Worm (Caenorhabditis elegans): ENCODE measurements around the gene T28A11.19.

The T28A11.19 gene

DNA sequence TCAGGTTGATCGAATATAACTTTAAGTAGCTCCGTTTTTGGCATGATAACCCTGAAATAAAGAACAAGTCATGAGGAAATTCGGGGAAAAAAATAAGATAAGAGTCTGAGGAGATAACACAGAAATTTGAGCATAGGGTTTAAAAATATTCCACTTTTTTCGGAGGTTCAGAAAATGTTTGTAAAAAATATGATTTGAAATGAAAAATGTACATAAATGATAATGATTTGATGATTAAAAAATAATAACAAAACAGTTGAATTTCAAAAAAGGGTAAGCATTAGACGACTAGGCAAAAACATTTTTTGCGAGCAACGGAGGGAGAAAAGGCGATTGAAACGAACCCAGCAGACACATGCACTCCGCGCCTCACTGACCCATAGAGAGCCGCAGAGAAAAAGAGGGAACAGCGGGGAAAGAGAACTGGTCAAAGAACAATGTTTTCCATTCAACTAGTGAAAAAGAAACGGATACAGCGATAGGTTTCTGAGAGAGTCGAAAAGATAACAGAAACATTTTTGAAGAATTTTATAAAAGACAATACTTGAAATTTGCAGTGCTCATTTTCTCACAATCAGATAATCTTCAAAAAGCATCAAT, 42.9 kb upstream of the T28A11.19 start, which contains the start of gene arrd-18:
arrd-18 (minus strand) TSS at position 51 of the 600 bp plus-strand sequence.
- TF ChIP-seq nfya-1 (tag; optimal IDR thresholded peaks at IDR 0.05; ENCODE audit: insufficient read depth) (peak; percentile 27), ceh-82 (tag; optimal IDR thresholded peaks at IDR 0.05) (no peak), hmg-11 (tag; optimal IDR thresholded peaks at IDR 0.05) (peak; percentile 50), snpc-4 (tag; optimal IDR thresholded peaks at IDR 0.05) (peak; percentile 14), elt-2 (tag; optimal IDR thresholded peaks at IDR 0.05) (peak; percentile 38)

ce11 chrV:3308169-3308568, 38.9 kb upstream of the T28A11.19 start, which contains the start of gene srbc-3:
srbc-3 (plus strand) TSS chrV:3308469.
- TF ChIP-seq nhr-11 (tag; optimal IDR thresholded peaks at IDR 0.05), result no peak
- no peak for TF ChIP-seq daf-12 (tag; optimal IDR thresholded peaks at IDR 0.05)
- TF ChIP-seq zag-1 (tag; optimal IDR thresholded peaks at IDR 0.05), result no peak
- TF ChIP-seq elt-3 (tag; optimal IDR thresholded peaks at IDR 0.05), result no peak
- no peak for TF ChIP-seq nhr-43 (tag; optimal IDR thresholded peaks at IDR 0.05; ENCODE audit: poor library complexity, severe bottlenecking)
- no peak for TF ChIP-seq lin-15B (tag; optimal IDR thresholded peaks at IDR 0.05)
- TF ChIP-seq ama-1 (optimal IDR thresholded peaks at IDR 0.05), result no peak

DNA sequence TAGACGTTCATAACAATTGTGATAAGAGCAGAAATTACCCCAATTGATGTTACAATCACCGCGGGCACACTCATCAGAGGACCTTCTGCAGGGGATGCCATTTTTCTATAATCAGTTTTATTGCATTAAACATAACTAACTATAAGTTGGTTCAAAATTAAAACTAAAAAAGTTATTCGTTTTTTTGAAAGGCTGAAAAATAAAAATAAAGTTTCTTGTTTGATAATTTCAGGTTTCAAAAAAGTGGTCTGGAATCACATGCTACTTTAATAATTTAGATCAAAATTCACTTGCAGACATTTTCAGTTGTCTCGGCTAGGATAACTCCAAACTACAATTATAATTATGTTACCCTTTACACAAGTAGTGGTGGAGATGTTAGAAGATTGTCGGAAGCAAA, 32.6 kb upstream of the T28A11.19 start, which contains the start of gene srbc-1:
srbc-1 (minus strand) TSS at position 101 of the 400 bp plus-strand sequence.
- TF ChIP-seq ama-1 (optimal IDR thresholded peaks at IDR 0.05), result no peak
- no peak for TF ChIP-seq lsy-12 (tag; optimal IDR thresholded peaks at IDR 0.05)
- TF ChIP-seq unc-39 (tag; optimal IDR thresholded peaks at IDR 0.05), result no peak
- no peak for TF ChIP-seq tbx-2 (tag; optimal IDR thresholded peaks at IDR 0.05)
- no peak for TF ChIP-seq mdl-1 (tag; optimal IDR thresholded peaks at IDR 0.05)
- no peak for TF ChIP-seq unc-62 (GFP tag; optimal IDR thresholded peaks at IDR 0.05)
- TF ChIP-seq ceh-82 (tag; optimal IDR thresholded peaks at IDR 0.05), result no peak
- no peak for TF ChIP-seq ceh-9 (tag; optimal IDR thresholded peaks at IDR 0.05)
- TF ChIP-seq egl-27 (tag; optimal IDR thresholded peaks at IDR 0.05), result no peak
- no peak for TF ChIP-seq lin-15B (tag; optimal IDR thresholded peaks at IDR 0.05)
- TF ChIP-seq zag-1 (tag; optimal IDR thresholded peaks at IDR 0.05), result no peak
- no peak for TF ChIP-seq skn-1 (tag; optimal IDR thresholded peaks at IDR 0.05)

DNA sequence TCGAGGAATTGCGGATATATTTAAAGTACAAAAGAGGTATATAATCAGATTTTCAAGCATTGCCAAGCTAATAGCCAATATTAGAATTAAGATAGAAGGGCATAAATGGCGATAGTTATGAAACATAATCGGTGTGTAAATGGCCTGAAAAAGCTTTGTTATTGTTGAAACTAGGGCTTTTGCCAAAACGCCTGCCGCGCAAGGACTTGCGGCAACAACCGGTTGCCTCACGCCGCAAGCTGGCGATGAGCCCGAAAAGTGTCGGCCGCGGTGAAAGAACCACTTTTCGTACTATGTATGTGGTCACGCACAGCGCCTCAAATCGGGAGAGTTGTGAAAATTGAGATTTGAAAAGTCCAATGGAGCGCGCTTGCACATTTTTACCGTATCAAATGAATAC, 30.1 kb upstream of the T28A11.19 start:
- TF ChIP-seq ceh-9 (tag; optimal IDR thresholded peaks at IDR 0.05) (no peak), jun-1 (tag; optimal IDR thresholded peaks at IDR 0.05) (no peak), ceh-28 (tag; optimal IDR thresholded peaks at IDR 0.05) (no peak), sea-2 (GFP tag; optimal IDR thresholded peaks at IDR 0.05) (no peak), ama-1 (optimal IDR thresholded peaks at IDR 0.05) (no peak), ceh-82 (tag; optimal IDR thresholded peaks at IDR 0.05) (no peak), eor-1 (tag; optimal IDR thresholded peaks at IDR 0.05) (no peak), fkh-2 (tag; optimal IDR thresholded peaks at IDR 0.05) (no peak), nhr-43 (tag; optimal IDR thresholded peaks at IDR 0.05; ENCODE audit: poor library complexity, severe bottlenecking) (no peak), ceh-16 (tag; optimal IDR thresholded peaks at IDR 0.05) (no peak)

ce11 chrV:3297764-3298163, 28.4 kb upstream of the T28A11.19 start, which contains the start of gene srx-122:
srx-122 (minus strand) TSS chrV:3297864.
- no peak for TF ChIP-seq ceh-16 (tag; optimal IDR thresholded peaks at IDR 0.05)
- no peak for TF ChIP-seq ceh-28 (tag; optimal IDR thresholded peaks at IDR 0.05)
- no peak for TF ChIP-seq ceh-82 (tag; optimal IDR thresholded peaks at IDR 0.05)
- TF ChIP-seq mdl-1 (tag; optimal IDR thresholded peaks at IDR 0.05), result no peak
- no peak for TF ChIP-seq pqm-1 (tag; optimal IDR thresholded peaks at IDR 0.05)
- TF ChIP-seq fkh-2 (tag; optimal IDR thresholded peaks at IDR 0.05), result no peak
- TF ChIP-seq eor-1 (tag; optimal IDR thresholded peaks at IDR 0.05), result no peak
- no peak for TF ChIP-seq snpc-4 (tag; optimal IDR thresholded peaks at IDR 0.05)
- TF ChIP-seq nhr-28 (tag; optimal IDR thresholded peaks at IDR 0.05), result no peak
- no peak for TF ChIP-seq fos-1 (tag; optimal IDR thresholded peaks at IDR 0.05)
- no peak for TF ChIP-seq ceh-9 (tag; optimal IDR thresholded peaks at IDR 0.05)
- no peak for TF ChIP-seq hmg-11 (tag; optimal IDR thresholded peaks at IDR 0.05)

DNA sequence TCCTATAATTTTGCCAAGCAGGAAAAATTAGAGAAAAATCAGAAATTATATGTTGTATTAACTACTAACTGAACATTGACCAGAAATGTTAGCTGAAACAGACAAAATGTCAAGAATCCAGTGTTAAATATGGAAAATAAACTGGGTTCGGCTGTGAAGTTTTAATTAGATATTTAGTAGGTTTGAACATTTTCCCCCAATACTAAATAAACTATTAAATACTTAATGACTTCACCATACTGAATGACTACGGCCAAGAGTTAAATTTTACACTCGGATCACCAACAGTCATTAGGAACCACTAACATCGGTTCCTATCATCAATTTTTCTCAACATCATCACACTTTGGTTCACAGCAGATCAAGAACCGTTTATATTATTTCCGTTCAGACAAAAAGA, 26.1 kb upstream of the T28A11.19 start:
- TF ChIP-seq fkh-2 (tag; optimal IDR thresholded peaks at IDR 0.05), result no peak
- TF ChIP-seq ceh-82 (tag; optimal IDR thresholded peaks at IDR 0.05), result no peak
- TF ChIP-seq nhr-23 (tag; optimal IDR thresholded peaks at IDR 0.05), result no peak
